Fruit fly (Drosophila melanogaster): Measurements from ENCODE around the gene eff.

The eff gene

DNA sequence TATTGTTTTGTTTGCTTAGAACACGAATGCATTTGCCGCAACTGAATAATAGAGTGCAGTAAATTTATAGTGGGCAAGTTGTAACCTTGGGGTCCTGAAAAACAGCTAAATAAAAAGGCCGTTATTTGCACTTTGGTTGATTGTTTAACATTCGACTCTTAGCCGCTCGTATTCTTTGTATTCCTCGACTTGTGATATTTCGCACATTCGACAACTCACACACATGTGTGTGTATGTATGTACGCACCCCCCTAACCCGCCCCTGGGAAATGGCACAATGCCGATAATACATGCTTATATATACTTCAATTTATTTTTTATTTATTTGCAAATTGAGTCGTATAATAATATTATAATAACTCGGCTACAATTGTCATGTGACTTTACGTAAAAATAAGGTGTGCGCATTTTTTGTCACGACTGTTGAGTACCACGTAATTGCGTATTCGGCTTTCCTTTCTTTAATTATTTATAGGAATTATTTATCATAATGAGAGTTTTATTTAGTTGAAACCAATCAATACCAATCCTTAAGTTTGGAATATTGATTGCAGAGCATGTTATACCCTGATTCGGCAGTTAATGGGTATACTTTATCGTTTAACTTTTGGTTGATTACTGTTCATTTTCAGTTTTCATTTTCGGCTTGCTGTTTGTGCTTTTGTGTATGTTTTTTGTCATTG lies 13.8 kb upstream of the eff start (continued):
- no peak for TF ChIP-seq prd (optimal IDR thresholded peaks at IDR 0.05)
- peak; percentile 24; the same call in 1 of the 3 replicates for TF ChIP-seq prd (GFP tag; IDR thresholded peaks at IDR 0.05)
- peak; percentile 67 for TF ChIP-seq CG18599 (GFP tag; optimal IDR thresholded peaks at IDR 0.05)
- 0 out of 3 replicates have a peak, but pooled peaks have one; percentile 51 for TF ChIP-seq H15 (GFP tag; IDR thresholded peaks at IDR 0.05)
- peak; percentile 49; the same call in 1 of the 2 replicates for TF ChIP-seq CG10366 (GFP tag; IDR thresholded peaks at IDR 0.05)
- 0 out of 2 replicates have a peak, but pooled peaks have one; percentile 31 for TF ChIP-seq CG17328 (GFP tag; IDR thresholded peaks at IDR 0.05)
- 0 out of 3 replicates have a peak, but pooled peaks have one; percentile 41 for TF ChIP-seq CG17361 (GFP tag; IDR thresholded peaks at IDR 0.05)
- peak; percentile 63; the same call in 1 of the 3 replicates for TF ChIP-seq so (GFP tag; IDR thresholded peaks at IDR 0.05)
- TF ChIP-seq CG10979 (tag; optimal IDR thresholded peaks at IDR 0.05): peak; percentile 25
- TF ChIP-seq Lpt (GFP tag; optimal IDR thresholded peaks at IDR 0.05): no peak
- TF ChIP-seq Six4 (GFP tag; optimal IDR thresholded peaks at IDR 0.05): peak; percentile 6
- peak; percentile 31 for TF ChIP-seq CG18262 (tag; optimal IDR thresholded peaks at IDR 0.05)
- peak; percentile 56 for TF ChIP-seq lab (GFP tag; optimal IDR thresholded peaks at IDR 0.05)
- peak; percentile 62; the same call in 1 of the 3 replicates for TF ChIP-seq ase (GFP tag; IDR thresholded peaks at IDR 0.05)
- TF ChIP-seq her (GFP tag; optimal IDR thresholded peaks at IDR 0.05): no peak
- TF ChIP-seq zf30C (GFP tag; optimal IDR thresholded peaks at IDR 0.05): no peak
- peak; percentile 50 for TF ChIP-seq lilli (GFP tag; optimal IDR thresholded peaks at IDR 0.05)
- no peak for TF ChIP-seq en (GFP tag; optimal IDR thresholded peaks at IDR 0.05)
- 0 out of 2 replicates have a peak, but pooled peaks have one; percentile 11 for TF ChIP-seq CG11696 (GFP tag; IDR thresholded peaks at IDR 0.05)
- peak; percentile 88 for TF ChIP-seq D19B (GFP tag; optimal IDR thresholded peaks at IDR 0.05)
- no peak for TF ChIP-seq CG4707 (GFP tag; optimal IDR thresholded peaks at IDR 0.05)
- peak; percentile 42 for TF ChIP-seq CG4424 (GFP tag; optimal IDR thresholded peaks at IDR 0.05)
- TF ChIP-seq vfl (GFP tag; optimal IDR thresholded peaks at IDR 0.05): no peak
- TF ChIP-seq Rfx (GFP tag; IDR thresholded peaks at IDR 0.05): peak; percentile 68
- TF ChIP-seq CG18764 (GFP tag; optimal IDR thresholded peaks at IDR 0.05): no peak
- TF ChIP-seq tgo (GFP tag; IDR thresholded peaks at IDR 0.05): peak; percentile 53; the same call in 1 of the 3 replicates
- TF ChIP-seq row (GFP tag; IDR thresholded peaks at IDR 0.05): peak; percentile 70
- TF ChIP-seq CG30403 (GFP tag; optimal IDR thresholded peaks at IDR 0.05): peak; percentile 52
- no peak for TF ChIP-seq lmd (GFP tag; IDR thresholded peaks at IDR 0.05)
- peak; percentile 12 for TF ChIP-seq CG10267 (tag; optimal IDR thresholded peaks at IDR 0.05)
- peak in 1 of 2 experiments; percentile 47 for TF ChIP-seq Hr51 (GFP tag; optimal IDR thresholded peaks at IDR 0.05)
- TF ChIP-seq CG11093 (GFP tag; IDR thresholded peaks at IDR 0.05): 0 out of 3 replicates have a peak, but pooled peaks have one; percentile 28
- peak; percentile 17 for TF ChIP-seq CG8924 (tag; optimal IDR thresholded peaks at IDR 0.05)
- TF ChIP-seq slbo (GFP tag; IDR thresholded peaks at IDR 0.05): peak; percentile 70
- peak; percentile 43 for TF ChIP-seq CG15269 (tag; optimal IDR thresholded peaks at IDR 0.05)
- peak; percentile 67 for TF ChIP-seq Ptx1 (GFP tag; IDR thresholded peaks at IDR 0.05)
- peak; percentile 35 for TF ChIP-seq CG1603 (tag; optimal IDR thresholded peaks at IDR 0.05)
- TF ChIP-seq sens (GFP tag): peak; percentile 2
- TF ChIP-seq gro (GFP tag; optimal IDR thresholded peaks at IDR 0.05): no peak
- peak; percentile 77 for TF ChIP-seq corto (GFP tag; optimal IDR thresholded peaks at IDR 0.05)
- peak; percentile 27 for TF ChIP-seq phol (tag; optimal IDR thresholded peaks at IDR 0.05)
- TF ChIP-seq dysf (GFP tag; IDR thresholded peaks at IDR 0.05): peak; percentile 58; the same call in 1 of the 3 replicates
- TF ChIP-seq Hsf (GFP tag; optimal IDR thresholded peaks at IDR 0.05): no peak
- TF ChIP-seq Ssrp (tag; optimal IDR thresholded peaks at IDR 0.05): peak; percentile 10
- TF ChIP-seq HHEX (GFP tag; optimal IDR thresholded peaks at IDR 0.05): peak; percentile 6
- peak; percentile 11 for TF ChIP-seq CG13296 (GFP tag; optimal IDR thresholded peaks at IDR 0.05)
- TF ChIP-seq CG11247 (GFP tag; IDR thresholded peaks at IDR 0.05): no peak
- no peak; the same call in 1 of the 2 replicates for TF ChIP-seq NFAT (GFP tag; IDR thresholded peaks at IDR 0.05)
- TF ChIP-seq B-H2 (GFP tag; optimal IDR thresholded peaks at IDR 0.05): no peak
- TF ChIP-seq CG7928 (GFP tag; optimal IDR thresholded peaks at IDR 0.05): no peak

Measured in whole organism, embryonic.